Fruit fly (Drosophila melanogaster): ENCODE data around the gene CG8349.

- TF ChIP-seq CG8478 (optimal IDR thresholded peaks at IDR 0.05) (no peak), psq (optimal IDR thresholded peaks at IDR 0.05) (no peak)
Observed at dm6 chr2L:8202569-8202968, 13.1 kb upstream of the CG8349 start.

Measured in whole organism.